Fruit fly (Drosophila melanogaster) whole organism, embryonic: ENCODE data around the gene Z600.
A peak's percentile ranks its signal among the peaks of the same experiment; 100 is the strongest.

Experiments used
- BEAF-32 ChIP-seq: fragments of 200-800 bp; sonication (Bioruptor generic); optimal IDR thresholded peaks from 3 replicates; lab custom pipeline; 2017; ENCODE audit warnings: missing biosample characterization, missing genetic modification characterization, mild to moderate bottlenecking, moderate library complexity, missing genetic modification reagents
- Bgb ChIP-seq: fragments of 200-800 bp; sonication (Bioruptor generic); IDR thresholded peaks from 2 replicates; pipeline ENCODE4 v1.3.6; 2022; ENCODE audit warnings: missing biosample characterization, missing genetic modification characterization; ENCODE audit not compliant: partially characterized antibody
- CG10267 ChIP-seq: fragments of 200-800 bp; sonication (Bioruptor generic); optimal IDR thresholded peaks from 2 replicates; lab custom pipeline; 2018; ENCODE audit warnings: missing biosample characterization, mild to moderate bottlenecking, missing genetic modification characterization, moderate library complexity
- CG11398 ChIP-seq: fragments of 200-800 bp; sonication (Bioruptor generic); optimal IDR thresholded peaks from 2 replicates; lab custom pipeline; 2016; ENCODE audit warnings: missing biosample characterization, missing genetic modification characterization
- CG11560 ChIP-seq: fragments of 200-800 bp; sonication (Bioruptor generic); IDR thresholded peaks from 3 replicates; pipeline ENCODE4 v1.3.6; 2022; ENCODE audit warnings: missing biosample characterization, missing genetic modification characterization
- CG12659 ChIP-seq: fragments of 200-800 bp; sonication (Bioruptor generic); optimal IDR thresholded peaks from 3 replicates; lab custom pipeline; 2017; ENCODE audit warnings: mild to moderate bottlenecking, missing biosample characterization, missing genetic modification reagents, missing genetic modification characterization
- CG13287 ChIP-seq: fragments of 200-800 bp; sonication (Bioruptor generic); IDR thresholded peaks from 2 replicates; pipeline ENCODE4 v1.3.6; 2022; ENCODE audit warnings: missing biosample characterization, missing genetic modification characterization; ENCODE audit not compliant: partially characterized antibody
- CG13424 ChIP-seq: fragments of 200-800 bp; sonication (Bioruptor generic); optimal IDR thresholded peaks from 2 replicates; lab custom pipeline; 2019; ENCODE audit warnings: missing biosample characterization, mild to moderate bottlenecking, missing genetic modification characterization, moderate library complexity
- CG14441 ChIP-seq: fragments of 200-800 bp; sonication (Bioruptor generic); IDR thresholded peaks from 2 replicates; pipeline ENCODE4 v1.3.6; 2022; ENCODE audit warnings: missing biosample characterization, missing genetic modification characterization
- CG14965 ChIP-seq: fragments of 200-800 bp; sonication (Bioruptor generic); optimal IDR thresholded peaks from 2 replicates; lab custom pipeline; 2016; ENCODE audit warnings: missing biosample characterization, missing genetic modification characterization, borderline replicate concordance
- CG1529 ChIP-seq: fragments of 200-800 bp; sonication (Bioruptor generic); optimal IDR thresholded peaks from 3 replicates; lab custom pipeline; 2018; ENCODE audit warnings: missing biosample characterization, missing genetic modification characterization
- CG15479 ChIP-seq: fragments of 200-800 bp; sonication (Bioruptor generic); optimal IDR thresholded peaks from 3 replicates; lab custom pipeline; 2019; ENCODE audit warnings: missing biosample characterization, mild to moderate bottlenecking, missing genetic modification characterization, moderate library complexity
- CG16815 ChIP-seq: fragments of 200-800 bp; sonication (Bioruptor generic); optimal IDR thresholded peaks from 3 replicates; lab custom pipeline; 2017; ENCODE audit warnings: missing biosample characterization, mild to moderate bottlenecking, missing genetic modification characterization
- CG18619 ChIP-seq: fragments of 200-800 bp; sonication (Bioruptor generic); optimal IDR thresholded peaks from 3 replicates; lab custom pipeline; 2017; ENCODE audit warnings: missing biosample characterization, mild to moderate bottlenecking, missing genetic modification characterization
- CG2116 ChIP-seq: fragments of 200-800 bp; sonication (Bioruptor generic); optimal IDR thresholded peaks from 3 replicates; lab custom pipeline; 2018; ENCODE audit warnings: missing biosample characterization, mild to moderate bottlenecking, missing genetic modification characterization
- CG3407 ChIP-seq: fragments of 200-800 bp; sonication (Bioruptor generic); optimal IDR thresholded peaks from 2 replicates; lab custom pipeline; 2018; ENCODE audit warnings: missing biosample characterization, mild to moderate bottlenecking, missing genetic modification characterization
- CG34224 ChIP-seq: fragments of 200-800 bp; sonication (Bioruptor generic); IDR thresholded peaks from 3 replicates; pipeline ENCODE4 v1.3.6; 2022; ENCODE audit warnings: missing biosample characterization, missing genetic modification characterization; ENCODE audit not compliant: partially characterized antibody
- CG6254 ChIP-seq: fragments of 200-800 bp; sonication (Bioruptor generic); optimal IDR thresholded peaks from 3 replicates; lab custom pipeline; 2017; ENCODE audit warnings: mild to moderate bottlenecking, missing biosample characterization, missing genetic modification reagents, missing genetic modification characterization
- CG7357 ChIP-seq: fragments of 200-800 bp; sonication (Bioruptor generic); IDR thresholded peaks from 3 replicates; pipeline ENCODE4 v1.3.6; 2022; ENCODE audit warnings: missing biosample characterization, missing genetic modification characterization
- CG7839 ChIP-seq: fragments of 200-800 bp; sonication (Bioruptor generic); optimal IDR thresholded peaks from 3 replicates; lab custom pipeline; 2018; ENCODE audit warnings: missing biosample characterization, mild to moderate bottlenecking, missing genetic modification characterization, moderate library complexity
- CG8290 ChIP-seq, 3 experiments: fragments of 200-800 bp; sonication (Bioruptor generic); optimal IDR thresholded peaks; 2 replicates each; lab custom pipeline; 2016 to 2019; ENCODE audit warnings: missing biosample characterization in 3 of 3, missing genetic modification characterization in 3 of 3, mild to moderate bottlenecking in 2 of 3, moderate library complexity in 1 of 3
- Dll ChIP-seq: fragments of 200-800 bp; sonication (Bioruptor generic); IDR thresholded peaks from 4 replicates; pipeline ENCODE4 v1.3.6; 2022; ENCODE audit warnings: missing biosample characterization, missing genetic modification characterization; ENCODE audit not compliant: partially characterized antibody
- HLH3B ChIP-seq: fragments of 200-800 bp; sonication (Bioruptor generic); IDR thresholded peaks from 2 replicates; pipeline ENCODE4 v1.3.6; 2022; ENCODE audit warnings: missing biosample characterization, missing genetic modification characterization
- Hand ChIP-seq: fragments of 200-800 bp; sonication (Bioruptor generic); optimal IDR thresholded peaks from 2 replicates; lab custom pipeline; 2017; ENCODE audit warnings: mild to moderate bottlenecking, missing biosample characterization, missing genetic modification reagents, missing genetic modification characterization
- HmgD ChIP-seq: fragments of 200-800 bp; sonication (Bioruptor generic); optimal IDR thresholded peaks from 3 replicates; lab custom pipeline; 2016; ENCODE audit warnings: missing biosample characterization, missing genetic modification characterization
- HmgZ ChIP-seq: fragments of 200-800 bp; sonication (Bioruptor generic); optimal IDR thresholded peaks from 2 replicates; lab custom pipeline; 2018; ENCODE audit warnings: missing biosample characterization, mild to moderate bottlenecking, missing genetic modification characterization
- Hr78 ChIP-seq, 2 experiments: fragments of 200-800 bp in 1 of 2; fragments of >200 bp in 1 of 2; sonication (Bioruptor generic) in 1 of 2; optimal IDR thresholded peaks; 2 replicates each; lab custom pipeline; 2017 to 2019; ENCODE audit warnings: missing biosample characterization in 2 of 2, missing genetic modification characterization in 2 of 2, mild to moderate bottlenecking in 1 of 2, moderate library complexity in 1 of 2
- MBD-R2 ChIP-seq: fragments of 200-800 bp; sonication (Bioruptor generic); IDR thresholded peaks from 2 replicates; pipeline ENCODE4 v1.3.6; 2022; ENCODE audit warnings: missing biosample characterization, missing genetic modification characterization
- Med ChIP-seq: fragments of 200-800 bp; sonication (Bioruptor generic); peaks from one replicate; lab custom pipeline; 2016; ENCODE audit warnings: missing biosample characterization, missing genetic modification characterization, mild to moderate bottlenecking, inconsistent platforms, moderate library complexity
- PHDP ChIP-seq: fragments of 200-800 bp; sonication (Bioruptor generic); optimal IDR thresholded peaks from 3 replicates; lab custom pipeline; 2018; ENCODE audit warnings: missing biosample characterization, mild to moderate bottlenecking, missing genetic modification characterization, moderate library complexity
- Sox100B ChIP-seq: fragments of 200-800 bp; sonication (Bioruptor generic); optimal IDR thresholded peaks from 3 replicates; lab custom pipeline; 2018; ENCODE audit warnings: missing biosample characterization, mild to moderate bottlenecking, missing genetic modification characterization
- Sry-β ChIP-seq: fragments of 200-800 bp; sonication (Bioruptor generic); optimal IDR thresholded peaks from 2 replicates; lab custom pipeline; 2018; ENCODE audit warnings: missing biosample characterization, mild to moderate bottlenecking, missing genetic modification characterization, moderate library complexity
- Sry-δ ChIP-seq: fragments of 200-800 bp; sonication (Bioruptor generic); optimal IDR thresholded peaks from 2 replicates; lab custom pipeline; 2016; ENCODE audit warnings: missing biosample characterization, missing genetic modification characterization
- cg ChIP-seq: fragments of 200-800 bp; sonication (Bioruptor generic); optimal IDR thresholded peaks from 3 replicates; lab custom pipeline; 2019; ENCODE audit warnings: missing biosample characterization, mild to moderate bottlenecking, missing genetic modification characterization, moderate library complexity
- croc ChIP-seq: fragments of 200-800 bp; sonication (Bioruptor generic); conservative IDR thresholded peaks from 3 replicates; pipeline ENCODE4 v1.3.6; 2022; ENCODE audit warnings: missing biosample characterization, missing genetic modification characterization
- crp ChIP-seq, 2 experiments: fragments of 200-800 bp; sonication (Bioruptor generic); optimal IDR thresholded peaks; 2 replicates in 1 of 2; 3 replicates in 1 of 2; lab custom pipeline; 2017; ENCODE audit warnings: missing biosample characterization in 2 of 2, missing genetic modification characterization in 2 of 2, mild to moderate bottlenecking in 1 of 2, moderate library complexity in 1 of 2
- gem ChIP-seq: fragments of 200-800 bp; sonication (Bioruptor generic); optimal IDR thresholded peaks from 2 replicates; lab custom pipeline; 2019; ENCODE audit warnings: missing biosample characterization, mild to moderate bottlenecking, missing genetic modification characterization, moderate library complexity
- ham ChIP-seq: fragments of 200-800 bp; sonication (Bioruptor generic); IDR thresholded peaks from 2 replicates; pipeline ENCODE4 v1.3.6; 2022; ENCODE audit warnings: missing biosample characterization, missing genetic modification characterization
- nau ChIP-seq: fragments of 200-800 bp; sonication (Bioruptor generic); optimal IDR thresholded peaks from 3 replicates; lab custom pipeline; 2017; ENCODE audit warnings: missing biosample characterization, mild to moderate bottlenecking, missing genetic modification characterization, missing genetic modification reagents
- nom ChIP-seq: fragments of 200-800 bp; sonication (Bioruptor generic); optimal IDR thresholded peaks from 2 replicates; lab custom pipeline; 2017; ENCODE audit warnings: missing biosample characterization, missing genetic modification characterization, mild to moderate bottlenecking, moderate library complexity, missing genetic modification reagents
- org-1 ChIP-seq: fragments of 200-800 bp; sonication (Bioruptor generic); optimal IDR thresholded peaks from 2 replicates; lab custom pipeline; 2017; ENCODE audit warnings: missing biosample characterization, missing genetic modification characterization
- psq ChIP-seq: fragments of 200-800 bp; sonication (Bioruptor generic); optimal IDR thresholded peaks from 2 replicates; lab custom pipeline; 2017; ENCODE audit warnings: missing biosample characterization, missing genetic modification characterization
- pzg ChIP-seq: fragments of 200-800 bp; sonication (Bioruptor generic); optimal IDR thresholded peaks from 3 replicates; lab custom pipeline; 2018; ENCODE audit warnings: missing biosample characterization, mild to moderate bottlenecking, missing genetic modification characterization, moderate library complexity
- sim ChIP-seq: fragments of 200-800 bp; sonication (Bioruptor generic); IDR thresholded peaks from 2 replicates; pipeline ENCODE4 v1.3.6; 2022; ENCODE audit warnings: missing biosample characterization, missing genetic modification characterization
- slou ChIP-seq: fragments of 200-800 bp; sonication (Bioruptor generic); optimal IDR thresholded peaks from 3 replicates; lab custom pipeline; 2016; ENCODE audit warnings: missing biosample characterization, missing genetic modification characterization
- tna ChIP-seq: fragments of 200-800 bp; sonication (Bioruptor generic); IDR thresholded peaks from 2 replicates; pipeline ENCODE4 v1.3.6; 2022; ENCODE audit warnings: missing biosample characterization, missing genetic modification characterization; ENCODE audit not compliant: partially characterized antibody
- ttk ChIP-seq: fragments of 200-800 bp; sonication (Bioruptor generic); IDR thresholded peaks from 2 replicates; pipeline ENCODE4 v2.1.2; 2022; ENCODE audit warnings: missing biosample characterization, missing genetic modification characterization
- unc-4 ChIP-seq: fragments of 200-800 bp; sonication (Bioruptor generic); IDR thresholded peaks from 2 replicates; pipeline ENCODE4 v1.3.6; 2022; ENCODE audit warnings: missing biosample characterization, missing genetic modification characterization; ENCODE audit not compliant: partially characterized antibody

The Z600 gene

DNA sequence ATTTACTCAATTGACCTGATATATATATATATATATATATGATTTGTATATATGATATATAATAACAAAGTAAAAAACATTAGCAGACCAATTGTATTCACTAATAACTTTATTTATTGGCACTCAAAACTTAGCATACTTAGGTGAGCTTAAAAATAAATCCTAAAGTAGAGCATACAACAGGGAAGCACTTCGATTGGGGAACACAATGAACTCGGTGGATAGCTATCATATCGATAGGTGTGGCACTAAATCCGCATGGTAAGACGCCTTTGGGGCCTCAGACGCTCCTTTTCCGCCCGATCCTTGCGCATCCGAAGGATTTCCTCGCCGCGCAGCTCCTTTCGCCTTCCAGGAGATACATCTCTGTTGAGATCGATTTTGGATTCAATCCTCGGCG lies 7.6 kb downstream of the Z600 start:
- TF ChIP-seq CG34224 = peak; percentile 43; the same call in 2 of the 3 replicates
- no peak for TF ChIP-seq CG1529 (GFP tag; lab: Kevin White, UChicago)
- TF ChIP-seq CG16815 = no peak
- no peak for TF ChIP-seq CG3407
- no peak for TF ChIP-seq CG14441 (GFP tag; lab: Robert Waterston, UW)
- TF ChIP-seq nau (GFP tag; lab: Kevin White, UChicago) = no peak
- TF ChIP-seq sim (GFP tag; lab: Robert Waterston, UW) = no peak
- TF ChIP-seq pzg (GFP tag; lab: Kevin White, UChicago) = peak; percentile 13
- TF ChIP-seq org-1 (GFP tag; lab: Kevin White, UChicago) = no peak
- TF ChIP-seq CG14965 = no peak
- no peak for TF ChIP-seq CG13424 (tag; lab: Kevin White, UChicago)
- no peak for TF ChIP-seq CG7357 (GFP tag; lab: Robert Waterston, UW)
- no peak for TF ChIP-seq HmgD (GFP tag; lab: Kevin White, UChicago)
- TF ChIP-seq CG7839 = no peak
- TF ChIP-seq CG10267 (tag; lab: Kevin White, UChicago) = no peak
- no peak for TF ChIP-seq Hand
- no peak for TF ChIP-seq tna (GFP tag; lab: Robert Waterston, UW)
- no peak for TF ChIP-seq Sox100B (GFP tag; lab: Kevin White, UChicago)
- TF ChIP-seq Bgb (GFP tag; lab: Robert Waterston, UW) = peak; percentile 34
- no peak for TF ChIP-seq CG11560 (tag; lab: Robert Waterston, UW)
- TF ChIP-seq cg (GFP tag; lab: Kevin White, UChicago) = no peak
- TF ChIP-seq psq = no peak
- TF ChIP-seq ttk = no peak
- TF ChIP-seq MBD-R2 (GFP tag; lab: Robert Waterston, UW) = peak; percentile 34; the same call in 1 of the 2 replicates
- TF ChIP-seq PHDP = no peak
- no peak for TF ChIP-seq CG11398 (GFP tag; lab: Kevin White, UChicago)
- TF ChIP-seq Med (GFP tag; lab: Kevin White, UChicago) = peak; percentile 54
- no peak for TF ChIP-seq ham (GFP tag; lab: Robert Waterston, UW)
- 0 out of 2 replicates have a peak, but pooled peaks have one; percentile 36 for TF ChIP-seq unc-4 (GFP tag; lab: Robert Waterston, UW)
- TF ChIP-seq CG18619 (GFP tag; lab: Kevin White, UChicago) = no peak
- TF ChIP-seq CG15479 (GFP tag; lab: Kevin White, UChicago) = no peak
- TF ChIP-seq HLH3B (GFP tag; lab: Robert Waterston, UW) = no peak
- TF ChIP-seq HmgZ (tag; lab: Kevin White, UChicago) = peak; percentile 7
- TF ChIP-seq Dll (GFP tag; lab: Robert Waterston, UW) = peak; percentile 50; the same call in 1 of the 4 replicates
- TF ChIP-seq gem (tag; lab: Kevin White, UChicago) = no peak
- TF ChIP-seq Sry-δ (GFP tag; lab: Kevin White, UChicago) = peak; percentile 38
- TF ChIP-seq croc (GFP tag; lab: Robert Waterston, UW) = no peak
- TF ChIP-seq crp (GFP tag; optimal IDR thresholded peaks at IDR 0.05; lab: Kevin White, UChicago) = no peak
- no peak for TF ChIP-seq CG12659 (GFP tag; lab: Kevin White, UChicago)
- peak; percentile 55 for TF ChIP-seq CG2116 (GFP tag; lab: Kevin White, UChicago)
- no peak for TF ChIP-seq CG6254 (GFP tag; lab: Kevin White, UChicago)
- no peak for TF ChIP-seq slou (GFP tag; lab: Kevin White, UChicago)
- TF ChIP-seq CG13287 (GFP tag; lab: Robert Waterston, UW) = peak; percentile 36; the same call in 1 of the 2 replicates
- TF ChIP-seq BEAF-32 (GFP tag; lab: Kevin White, UChicago) = peak; percentile 66
- no peak for TF ChIP-seq Sry-β
- no peak for TF ChIP-seq CG8290 (GFP tag; optimal IDR thresholded peaks at IDR 0.05; lab: Kevin White, UChicago)
- peak in 1 of 2 experiments; percentile 10 for TF ChIP-seq CG8290 (tag; optimal IDR thresholded peaks at IDR 0.05; lab: Kevin White, UChicago)
- no peak for TF ChIP-seq Hr78 (GFP tag; optimal IDR thresholded peaks at IDR 0.05; lab: Kevin White, UChicago)
- no peak for TF ChIP-seq nom (GFP tag; lab: Kevin White, UChicago)
